Worm (Caenorhabditis elegans) whole organism, L1 larva: ENCODE results near the gene lron-3.
A peak's percentile ranks its signal among the peaks of the same experiment; 100 is the strongest.

Experiments
- C16A3.4 ChIP-seq: fragments of 150-350 bp; optimal IDR thresholded peaks from 2 replicates; lab custom pipeline; 2014; ENCODE audit warnings: missing biosample characterization, missing genetic modification characterization
- C34B4.2 ChIP-seq: sonication (generic microtip); optimal IDR thresholded peaks from 2 replicates; lab custom pipeline; 2017; ENCODE audit warnings: mild to moderate bottlenecking, missing genetic modification characterization, missing compliant biosample characterization
- Y116A8C.19 ChIP-seq: sonication (generic microtip); optimal IDR thresholded peaks from 2 replicates; lab custom pipeline; 2016; ENCODE audit warnings: missing compliant biosample characterization, missing genetic modification characterization, borderline replicate concordance
- aly-2 ChIP-seq: fragments of 150-350 bp; optimal IDR thresholded peaks from 2 replicates; lab custom pipeline; 2014; ENCODE audit warnings: missing biosample characterization, missing genetic modification characterization
- ama-1 ChIP-seq: fragments of 150-350 bp; optimal IDR thresholded peaks from 2 replicates; lab custom pipeline; 2014
- ceh-63 ChIP-seq: fragments of 200-800 bp; sonication (Bioruptor generic); optimal IDR thresholded peaks from 2 replicates; lab custom pipeline; 2018; ENCODE audit warnings: mild to moderate bottlenecking, missing genetic modification characterization, missing compliant biosample characterization
- ceh-8 ChIP-seq: fragments of 200-800 bp; sonication (Bioruptor generic); optimal IDR thresholded peaks from 2 replicates; lab custom pipeline; 2018; ENCODE audit warnings: mild to moderate bottlenecking, missing genetic modification characterization, moderate library complexity, missing compliant biosample characterization
- ceh-88 ChIP-seq: fragments of 200-800 bp; sonication (Bioruptor generic); IDR thresholded peaks from 2 replicates; pipeline ENCODE4 v1.3.6; 2022; ENCODE audit warnings: missing genetic modification characterization, missing compliant biosample characterization
- dpl-1 ChIP-seq, 3 experiments: fragments of 150-350 bp in 2 of 3; sonication (generic microtip) in 1 of 3; optimal IDR thresholded peaks; 2 replicates each; lab custom pipeline; 2014 to 2017; ENCODE audit warnings: missing biosample characterization in 3 of 3, missing genetic modification characterization in 3 of 3, missing genetic modification reagents in 3 of 3
- efl-1 ChIP-seq, 4 experiments: fragments of 150-350 bp; optimal IDR thresholded peaks in 3 of 4; peaks in 1 of 4; 1 replicate in 1 of 4; 2 replicates in 3 of 4; lab custom pipeline; 2014; ENCODE audit warnings: missing biosample characterization in 2 of 4, missing genetic modification characterization in 2 of 4, missing genetic modification reagents in 2 of 4
- egl-13 ChIP-seq: sonication (generic microtip); optimal IDR thresholded peaks from 2 replicates; lab custom pipeline; 2016; ENCODE audit warnings: missing genotype, missing genetic modification reagents, missing genetic modification characterization, missing compliant biosample characterization
- elt-2 ChIP-seq: sonication (generic microtip); optimal IDR thresholded peaks from 2 replicates; lab custom pipeline; 2016; ENCODE audit warnings: missing genetic modification characterization, mild to moderate bottlenecking, inconsistent platforms, missing compliant biosample characterization, missing genetic modification reagents
- grh-1 ChIP-seq: fragments of 200-800 bp; sonication (Bioruptor generic); IDR thresholded peaks from 2 replicates; pipeline ENCODE4 v1.3.6; 2022; ENCODE audit warnings: missing genetic modification reagents, missing genetic modification characterization, missing compliant biosample characterization
- hlh-17 ChIP-seq: fragments of 200-800 bp; sonication (Bioruptor generic); optimal IDR thresholded peaks from 2 replicates; lab custom pipeline; 2018; ENCODE audit warnings: missing genetic modification characterization, mild to moderate bottlenecking, missing compliant biosample characterization, moderate library complexity, borderline replicate concordance
- hlh-4 ChIP-seq: sonication (generic microtip); optimal IDR thresholded peaks from 2 replicates; lab custom pipeline; 2016; ENCODE audit warnings: mild to moderate bottlenecking, missing genetic modification characterization, missing compliant biosample characterization
- jun-1 ChIP-seq: fragments of 150-350 bp; optimal IDR thresholded peaks from 2 replicates; lab custom pipeline; 2014; ENCODE audit warnings: missing biosample characterization, missing genetic modification reagents, missing genetic modification characterization
- lin-14 ChIP-seq: fragments of 200-800 bp; sonication (Bioruptor generic); optimal IDR thresholded peaks from 2 replicates; lab custom pipeline; 2018; ENCODE audit warnings: mild to moderate bottlenecking, missing genetic modification characterization, moderate library complexity, missing compliant biosample characterization
- lir-3 ChIP-seq: sonication (generic microtip); optimal IDR thresholded peaks from 2 replicates; lab custom pipeline; 2016; ENCODE audit warnings: mild to moderate bottlenecking, missing genetic modification characterization, moderate library complexity, missing compliant biosample characterization; ENCODE audit not compliant: poor library complexity
- lsy-2 ChIP-seq, 2 experiments: fragments of 150-350 bp; optimal IDR thresholded peaks; 2 replicates each; lab custom pipeline; 2014; ENCODE audit warnings: missing biosample characterization in 2 of 2, missing genetic modification characterization in 2 of 2
- mab-9 ChIP-seq: fragments of 200-800 bp; sonication (Bioruptor generic); IDR thresholded peaks from 2 replicates; pipeline ENCODE4 v1.3.6; 2022; ENCODE audit warnings: missing genetic modification reagents, missing genetic modification characterization, missing compliant biosample characterization
- mdl-1 ChIP-seq, 2 experiments: fragments of 150-350 bp; optimal IDR thresholded peaks; 2 replicates each; lab custom pipeline; 2014 to 2017; ENCODE audit warnings: missing biosample characterization in 2 of 2, missing genetic modification characterization in 2 of 2, inconsistent platforms in 1 of 2
- mep-1 ChIP-seq: fragments of 150-350 bp; optimal IDR thresholded peaks from 2 replicates; lab custom pipeline; 2014; ENCODE audit warnings: missing biosample characterization, missing genetic modification characterization
- nhr-12 ChIP-seq: sonication (generic microtip); optimal IDR thresholded peaks from 2 replicates; lab custom pipeline; 2017; ENCODE audit warnings: missing biosample characterization, missing genetic modification characterization
- nhr-19 ChIP-seq: fragments of 200-800 bp; sonication (Bioruptor generic); conservative IDR thresholded peaks from 2 replicates; pipeline ENCODE4 v1.3.6; 2022; ENCODE audit warnings: missing genetic modification characterization, missing compliant biosample characterization
- nhr-20 ChIP-seq: sonication (generic microtip); optimal IDR thresholded peaks from 2 replicates; lab custom pipeline; 2016; ENCODE audit warnings: mild to moderate bottlenecking, missing genetic modification characterization, missing compliant biosample characterization
- nhr-237 ChIP-seq: fragments of 150-350 bp; optimal IDR thresholded peaks from 2 replicates; lab custom pipeline; 2014; ENCODE audit warnings: missing biosample characterization, missing genetic modification characterization
- nhr-71 ChIP-seq: sonication (generic microtip); optimal IDR thresholded peaks from 2 replicates; lab custom pipeline; 2016; ENCODE audit warnings: mild to moderate bottlenecking, missing genetic modification characterization, moderate library complexity, missing compliant biosample characterization
- nhr-84 ChIP-seq: sonication (generic microtip); optimal IDR thresholded peaks from 2 replicates; lab custom pipeline; 2017; ENCODE audit warnings: missing biosample characterization, missing genetic modification characterization
- pag-3 ChIP-seq: sonication (generic microtip); optimal IDR thresholded peaks from 2 replicates; lab custom pipeline; 2017; ENCODE audit warnings: missing genetic modification characterization, mild to moderate bottlenecking, missing compliant biosample characterization, antibody characterized with exemption, borderline replicate concordance; ENCODE audit not compliant: insufficient read depth
- pax-3 ChIP-seq: fragments of 200-800 bp; sonication (Bioruptor generic); optimal IDR thresholded peaks from 2 replicates; lab custom pipeline; 2018; ENCODE audit warnings: mild to moderate bottlenecking, missing genetic modification characterization, moderate library complexity, missing compliant biosample characterization
- rnt-1 ChIP-seq: sonication (generic microtip); optimal IDR thresholded peaks from 2 replicates; lab custom pipeline; 2016; ENCODE audit warnings: mild to moderate bottlenecking, missing genetic modification characterization, moderate library complexity, missing compliant biosample characterization
- snu-23 ChIP-seq: sonication (generic microtip); optimal IDR thresholded peaks from 2 replicates; lab custom pipeline; 2016; ENCODE audit warnings: missing genetic modification characterization, missing compliant biosample characterization
- swsn-7 ChIP-seq: sonication (generic microtip); optimal IDR thresholded peaks from 2 replicates; lab custom pipeline; 2016; ENCODE audit warnings: missing genetic modification characterization, missing compliant biosample characterization
- tbx-2 ChIP-seq: sonication (generic microtip); optimal IDR thresholded peaks from 2 replicates; lab custom pipeline; 2016; ENCODE audit warnings: missing genetic modification characterization, missing compliant biosample characterization
- unc-130 ChIP-seq: fragments of 150-350 bp; optimal IDR thresholded peaks from 2 replicates; lab custom pipeline; 2017; ENCODE audit warnings: missing biosample characterization, missing genetic modification characterization, inconsistent platforms
- unc-86 ChIP-seq: sonication (generic microtip); optimal IDR thresholded peaks from 2 replicates; lab custom pipeline; 2016; ENCODE audit warnings: missing genetic modification characterization, missing compliant biosample characterization
- vab-15 ChIP-seq: sonication (generic microtip); optimal IDR thresholded peaks from 2 replicates; lab custom pipeline; 2017; ENCODE audit warnings: missing genotype, mild to moderate bottlenecking, missing genetic modification characterization, missing compliant biosample characterization
- xbp-1 ChIP-seq: sonication (generic microtip); optimal IDR thresholded peaks from 2 replicates; lab custom pipeline; 2016; ENCODE audit warnings: missing genetic modification characterization, missing compliant biosample characterization
- zip-4 ChIP-seq: fragments of 200-800 bp; sonication (Bioruptor generic); optimal IDR thresholded peaks from 2 replicates; lab custom pipeline; 2018; ENCODE audit warnings: mild to moderate bottlenecking, missing genetic modification characterization, moderate library complexity, missing compliant biosample characterization
- ztf-4 ChIP-seq: fragments of 150-350 bp; optimal IDR thresholded peaks from 2 replicates; lab custom pipeline; 2014; ENCODE audit warnings: missing biosample characterization, missing genetic modification characterization

The lron-3 gene

DNA sequence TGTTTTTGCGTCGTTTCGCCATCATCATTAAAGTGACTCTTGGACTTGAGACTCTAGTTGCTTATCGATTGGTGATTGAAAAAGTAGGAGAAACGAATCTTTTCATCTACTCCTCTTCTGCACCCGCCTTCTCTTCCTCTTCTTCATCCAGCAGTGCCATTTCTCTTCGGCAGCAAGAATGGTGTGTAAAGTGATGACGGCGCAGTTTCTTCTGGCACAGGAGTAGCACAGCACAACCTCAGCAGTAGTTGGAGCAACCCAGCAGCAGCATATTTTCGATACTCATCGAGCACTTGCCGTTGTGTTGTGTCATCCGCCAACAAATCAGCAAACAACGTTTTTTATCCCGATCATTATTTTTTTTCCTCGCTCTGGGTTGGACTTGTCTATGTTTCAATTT lies 17.7 kb upstream of the lron-3 start:
- TF ChIP-seq Y116A8C.19 (no peak), nhr-237 (tag; lab: Kevin White, UChicago) (no peak), nhr-71 (tag; lab: Kevin White, UChicago) (peak; percentile 58), ztf-4 (no peak), unc-130 (tag; lab: Kevin White, UChicago) (peak; percentile 56), lsy-2 (tag; optimal IDR thresholded peaks at IDR 0.05; lab: Kevin White, UChicago) (peak in 1 of 2 experiments; percentile 23), zip-4 (GFP tag; lab: Kevin White, UChicago) (no peak), lir-3 (tag; lab: Kevin White, UChicago) (no peak), nhr-19 (GFP tag; lab: Robert Waterston, UW) (peak; percentile 31; the same call in 1 of the 2 replicates), rnt-1 (tag; lab: Kevin White, UChicago) (peak; percentile 71), nhr-20 (peak; percentile 37), nhr-12 (tag; lab: Kevin White, UChicago) (no peak), vab-15 (tag; lab: Kevin White, UChicago) (no peak), pax-3 (tag; lab: Kevin White, UChicago) (no peak), ama-1 (no peak), grh-1 (GFP tag; lab: Robert Waterston, UW) (no peak), snu-23 (GFP tag; lab: Kevin White, UChicago) (peak; percentile 23), lin-14 (GFP tag; lab: Kevin White, UChicago) (peak; percentile 37), elt-2 (no peak), C16A3.4 (tag; lab: Kevin White, UChicago) (no peak), mep-1 (tag; lab: Kevin White, UChicago) (no peak), pag-3 (tag; lab: Kevin White, UChicago) (peak; percentile 98)

DNA sequence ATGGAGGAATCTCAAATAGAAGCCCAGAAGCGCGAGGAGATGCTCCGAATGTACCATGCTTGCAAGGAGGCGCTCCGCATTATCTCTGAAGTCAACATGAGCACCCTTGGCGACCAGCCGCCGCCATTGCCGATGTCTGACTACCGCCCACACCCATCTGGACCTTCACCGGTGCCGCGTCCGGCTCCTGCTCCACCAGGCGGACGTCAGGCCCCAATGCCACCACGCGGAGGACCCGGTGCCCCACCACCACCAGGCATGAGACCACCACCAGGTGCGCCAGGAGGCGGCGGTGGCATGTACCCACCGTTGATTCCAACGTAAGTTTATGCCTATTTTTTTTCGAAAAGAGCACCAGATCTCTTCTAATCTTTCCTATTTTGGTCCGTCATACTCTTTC lies 14.3 kb upstream of the lron-3 start:
- TF ChIP-seq lsy-2 (tag; optimal IDR thresholded peaks at IDR 0.05; lab: Kevin White, UChicago) (no peak), egl-13 (tag; lab: Kevin White, UChicago) (no peak), mep-1 (tag; lab: Kevin White, UChicago) (no peak), ceh-8 (GFP tag; lab: Kevin White, UChicago) (peak; percentile 36), vab-15 (tag; lab: Kevin White, UChicago) (no peak), grh-1 (GFP tag; lab: Robert Waterston, UW) (no peak), C34B4.2 (tag; lab: Kevin White, UChicago) (no peak), mab-9 (GFP tag; lab: Robert Waterston, UW) (no peak)

DNA sequence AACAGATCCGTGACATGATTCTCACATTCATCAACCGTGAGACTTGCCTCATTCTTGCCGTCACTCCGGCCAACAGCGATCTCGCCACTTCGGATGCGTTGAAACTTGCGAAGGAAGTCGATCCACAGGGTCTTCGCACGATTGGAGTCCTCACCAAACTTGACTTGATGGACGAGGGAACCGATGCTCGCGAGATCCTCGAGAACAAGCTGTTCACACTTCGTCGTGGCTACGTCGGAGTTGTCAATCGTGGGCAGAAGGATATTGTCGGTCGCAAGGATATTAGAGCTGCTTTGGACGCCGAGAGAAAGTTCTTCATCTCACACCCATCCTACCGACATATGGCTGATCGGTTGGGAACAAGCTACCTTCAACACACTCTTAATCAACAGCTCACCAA lies 11.9 kb upstream of the lron-3 start:
- no peak for TF ChIP-seq mdl-1 (tag; optimal IDR thresholded peaks at IDR 0.05; lab: Kevin White, UChicago)
- no peak for TF ChIP-seq efl-1 (optimal IDR thresholded peaks at IDR 0.05; lab: Kevin White, UChicago)
- TF ChIP-seq efl-1 (GFP tag; optimal IDR thresholded peaks at IDR 0.05 in 1 of 2; lab: Kevin White, UChicago), result peak in 1 of 2 experiments; percentile 81

DNA sequence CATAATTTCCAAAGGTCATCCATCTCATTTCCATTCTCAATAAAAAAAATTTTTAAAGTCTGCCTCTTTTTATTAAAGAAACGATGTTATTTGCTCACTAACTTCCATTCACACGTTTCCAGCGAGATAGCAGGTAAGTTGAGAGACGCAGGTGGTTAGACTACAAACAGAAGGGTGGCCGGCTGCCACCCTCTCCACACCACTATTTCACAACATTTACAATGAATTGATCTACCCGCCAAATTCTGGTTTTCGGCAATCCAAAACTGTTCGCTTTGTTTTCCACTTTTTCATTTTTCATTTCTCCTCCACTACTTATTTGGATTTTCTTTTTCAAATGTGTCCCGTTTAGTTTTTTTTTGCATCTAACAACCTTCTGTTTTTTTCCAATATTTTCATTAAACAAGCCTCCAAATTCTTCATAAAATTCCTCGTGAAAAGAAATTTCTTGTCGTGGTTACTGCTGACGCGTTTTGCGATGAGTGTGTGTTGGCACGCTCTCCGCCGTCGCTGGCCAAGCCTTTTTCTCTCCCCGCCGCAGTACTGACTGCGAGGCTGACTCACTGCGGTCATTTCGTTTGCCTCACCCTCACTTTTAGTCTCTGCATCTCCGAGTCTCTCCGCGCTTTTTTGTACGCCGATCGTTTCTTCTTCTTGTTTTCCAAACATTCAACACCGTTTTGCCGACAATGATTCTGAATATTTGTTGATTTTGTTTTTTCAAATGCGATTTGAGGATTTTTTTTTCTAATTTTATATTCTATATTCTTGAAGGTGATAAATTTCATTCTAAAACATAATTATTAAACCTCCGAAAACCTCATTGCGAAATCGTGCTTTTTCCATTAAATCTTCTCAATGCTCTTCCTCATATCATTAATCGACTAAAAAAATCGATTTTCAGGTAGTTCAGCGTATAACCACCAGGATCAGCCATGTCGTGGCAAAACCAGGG lies 10.5 kb upstream of the lron-3 start, which contains the start of gene dyn-1:
TSS of gene dyn-1 (plus strand) at position 905 of the 955 bp plus-strand sequence.
- TF ChIP-seq hlh-17, result no peak
- no peak for TF ChIP-seq nhr-84 (tag; lab: Kevin White, UChicago)
- no peak for TF ChIP-seq C34B4.2 (tag; lab: Kevin White, UChicago)
- peak in 1 of 2 experiments; percentile 66 for TF ChIP-seq mdl-1 (tag; optimal IDR thresholded peaks at IDR 0.05; lab: Kevin White, UChicago)
- TF ChIP-seq grh-1 (GFP tag; lab: Robert Waterston, UW), result peak; percentile 49
- TF ChIP-seq rnt-1 (tag; lab: Kevin White, UChicago), result peak; percentile 70
- TF ChIP-seq nhr-20, result peak; percentile 84
- TF ChIP-seq nhr-19 (GFP tag; lab: Robert Waterston, UW), result peak; percentile 69
- TF ChIP-seq jun-1 (tag; lab: Kevin White, UChicago), result peak; percentile 39
- TF ChIP-seq egl-13 (tag; lab: Kevin White, UChicago), result no peak
- peak; percentile 77 for TF ChIP-seq pag-3 (tag; lab: Kevin White, UChicago)
- TF ChIP-seq tbx-2 (tag; lab: Kevin White, UChicago), result peak; percentile 69
- TF ChIP-seq xbp-1, result peak; percentile 47
- TF ChIP-seq ceh-88, result no peak
- TF ChIP-seq ceh-63 (GFP tag; lab: Kevin White, UChicago), result no peak
- TF ChIP-seq dpl-1 (GFP tag; optimal IDR thresholded peaks at IDR 0.05; lab: Kevin White, UChicago), result peak; percentile 1 to 66 (median 46)
- TF ChIP-seq lin-14 (GFP tag; lab: Kevin White, UChicago), result peak; percentile 88
- no peak for TF ChIP-seq ceh-8 (GFP tag; lab: Kevin White, UChicago)
- peak; percentile 71 for TF ChIP-seq mep-1 (tag; lab: Kevin White, UChicago)
- TF ChIP-seq swsn-7, result peak; percentile 70
- peak; percentile 77 for TF ChIP-seq lir-3 (tag; lab: Kevin White, UChicago)
- no peak for TF ChIP-seq nhr-12 (tag; lab: Kevin White, UChicago)
- peak; percentile 86 for TF ChIP-seq snu-23 (GFP tag; lab: Kevin White, UChicago)
- TF ChIP-seq aly-2 (tag; lab: Kevin White, UChicago), result no peak
- no peak for TF ChIP-seq hlh-4
- TF ChIP-seq unc-86 (tag; lab: Kevin White, UChicago), result peak; percentile 0
